Worm (Caenorhabditis elegans) whole organism, young adult: ENCODE data around the gene C53C7.3.

ENCODE experiments used
- B0035.1 ChIP-seq: sonication (generic microtip); optimal IDR thresholded peaks from 2 replicates; lab custom pipeline; 2016; ENCODE audit warnings: missing genetic modification characterization, mild to moderate bottlenecking, missing compliant biosample characterization, missing genotype, missing genetic modification reagents
- B0261.1 ChIP-seq: sonication (generic microtip); optimal IDR thresholded peaks from 2 replicates; lab custom pipeline; 2016; ENCODE audit warnings: mild to moderate bottlenecking, missing genetic modification characterization, moderate library complexity, missing compliant biosample characterization
- F39B2.1 ChIP-seq: fragments of 200-800 bp; sonication (Bioruptor generic); IDR thresholded peaks from 2 replicates; pipeline ENCODE4 v1.3.6; 2022; ENCODE audit warnings: missing genetic modification reagents, missing genetic modification characterization, missing compliant biosample characterization
- K11D2.4 ChIP-seq: fragments of 200-800 bp; sonication (Bioruptor generic); IDR thresholded peaks from 2 replicates; pipeline ENCODE4 v1.3.6; 2022; ENCODE audit warnings: missing genetic modification reagents, missing genetic modification characterization, missing compliant biosample characterization
- K12H6.12 ChIP-seq: fragments of 200-800 bp; sonication (Bioruptor generic); optimal IDR thresholded peaks from 2 replicates; lab custom pipeline; 2018; ENCODE audit warnings: mild to moderate bottlenecking, missing genetic modification characterization, missing compliant biosample characterization
- Y95B8A.8 ChIP-seq: fragments of 200-800 bp; sonication (Bioruptor generic); IDR thresholded peaks from 2 replicates; pipeline ENCODE4 v1.3.6; 2022; ENCODE audit warnings: missing genetic modification reagents, missing genetic modification characterization, missing compliant biosample characterization
- ama-1 ChIP-seq, 3 experiments: fragments of 150-350 bp in 1 of 3; sonication (generic microtip) in 2 of 3; optimal IDR thresholded peaks; 2 replicates each; lab custom pipeline; 2014 to 2018; ENCODE audit warnings: missing biosample characterization in 2 of 3, missing genetic modification characterization in 2 of 3, missing genetic modification reagents in 2 of 3
- aptf-2 ChIP-seq: fragments of 200-800 bp; sonication (Bioruptor generic); conservative IDR thresholded peaks from 2 replicates; pipeline ENCODE4 v1.3.6; 2022; ENCODE audit warnings: missing genetic modification reagents, missing genetic modification characterization, missing compliant biosample characterization
- bed-2 ChIP-seq: fragments of 200-800 bp; sonication (Bioruptor generic); IDR thresholded peaks from 2 replicates; pipeline ENCODE4 v1.3.6; 2022; ENCODE audit warnings: missing genetic modification reagents, missing genetic modification characterization, missing compliant biosample characterization
- ceh-58 ChIP-seq: fragments of 200-800 bp; sonication (Bioruptor generic); IDR thresholded peaks from 2 replicates; pipeline ENCODE4 v1.3.6; 2022; ENCODE audit warnings: missing genetic modification characterization, missing compliant biosample characterization
- ceh-91 ChIP-seq: fragments of 200-800 bp; sonication (Bioruptor generic); IDR thresholded peaks from 2 replicates; pipeline ENCODE4 v1.3.6; 2022; ENCODE audit warnings: missing genetic modification reagents, missing genetic modification characterization, missing compliant biosample characterization
- chd-7 ChIP-seq: sonication (generic microtip); optimal IDR thresholded peaks from 2 replicates; lab custom pipeline; 2016; ENCODE audit warnings: mild to moderate bottlenecking, missing genetic modification characterization, moderate library complexity, missing compliant biosample characterization
- dpl-1 ChIP-seq: fragments of 150-350 bp; optimal IDR thresholded peaks from 2 replicates; lab custom pipeline; 2014; ENCODE audit warnings: missing biosample characterization, missing genetic modification reagents, missing genetic modification characterization
- egrh-3 ChIP-seq: fragments of 200-800 bp; sonication (Bioruptor generic); IDR thresholded peaks from 2 replicates; pipeline ENCODE4 v1.3.6; 2022; ENCODE audit warnings: missing genetic modification reagents, missing genetic modification characterization, missing compliant biosample characterization
- fkh-3 ChIP-seq: sonication (generic microtip); optimal IDR thresholded peaks from 2 replicates; lab custom pipeline; 2016; ENCODE audit warnings: mild to moderate bottlenecking, missing genetic modification characterization, missing compliant biosample characterization
- lin-35 ChIP-seq, 3 experiments: fragments of 150-350 bp in 2 of 3; sonication (generic microtip) in 1 of 3; optimal IDR thresholded peaks; 2 replicates each; lab custom pipeline; 2014 to 2018; ENCODE audit warnings: missing biosample characterization in 3 of 3, missing genetic modification characterization in 3 of 3, missing genetic modification reagents in 3 of 3
- lsl-1 ChIP-seq: fragments of 200-800 bp; sonication (Bioruptor generic); optimal IDR thresholded peaks from 2 replicates; lab custom pipeline; 2018; ENCODE audit warnings: mild to moderate bottlenecking, missing genetic modification characterization, moderate library complexity, missing compliant biosample characterization
- mcd-1 ChIP-seq: fragments of 200-800 bp; sonication (Bioruptor generic); IDR thresholded peaks from 2 replicates; pipeline ENCODE4 v1.3.6; 2022; ENCODE audit warnings: missing genetic modification reagents, missing genetic modification characterization, missing compliant biosample characterization
- nfyb-1 ChIP-seq: fragments of 200-800 bp; sonication (Bioruptor generic); IDR thresholded peaks from 2 replicates; pipeline ENCODE4 v1.3.6; 2022; ENCODE audit warnings: missing genetic modification reagents, missing genetic modification characterization, missing compliant biosample characterization
- nhr-80 ChIP-seq: sonication (generic microtip); optimal IDR thresholded peaks from 2 replicates; lab custom pipeline; 2016; ENCODE audit warnings: missing genetic modification characterization, missing compliant biosample characterization
- nhr-90 ChIP-seq: sonication (generic microtip); optimal IDR thresholded peaks from 2 replicates; lab custom pipeline; 2016; ENCODE audit warnings: missing genotype, mild to moderate bottlenecking, missing genetic modification characterization, missing compliant biosample characterization
- pbrm-1 ChIP-seq: fragments of 200-800 bp; sonication (Bioruptor generic); IDR thresholded peaks from 2 replicates; pipeline ENCODE4 v1.3.6; 2022; ENCODE audit warnings: missing genetic modification reagents, missing genetic modification characterization, missing compliant biosample characterization
- pha-4 ChIP-seq: fragments of 150-350 bp; sonication (generic microtip); optimal IDR thresholded peaks from 2 replicates; lab custom pipeline; 2014; ENCODE audit warnings: missing biosample characterization, missing genetic modification reagents, missing genetic modification characterization
- repo-1 ChIP-seq: sonication (generic microtip); optimal IDR thresholded peaks from 2 replicates; lab custom pipeline; 2017; ENCODE audit warnings: mild to moderate bottlenecking, missing genetic modification characterization, missing compliant biosample characterization
- sdz-38 ChIP-seq: sonication (generic microtip); optimal IDR thresholded peaks from 2 replicates; lab custom pipeline; 2016; ENCODE audit warnings: missing genotype, missing genetic modification characterization, missing compliant biosample characterization
- sea-2 ChIP-seq: fragments of 200-800 bp; sonication (Bioruptor generic); IDR thresholded peaks from 2 replicates; pipeline ENCODE4 v1.3.6; 2022; ENCODE audit warnings: missing genetic modification characterization, missing compliant biosample characterization
- snpc-1.1 ChIP-seq: sonication (generic microtip); optimal IDR thresholded peaks from 2 replicates; lab custom pipeline; 2017; ENCODE audit warnings: missing genetic modification characterization, mild to moderate bottlenecking, missing compliant biosample characterization, antibody characterized with exemption, moderate library complexity, missing genotype, missing genetic modification reagents; ENCODE audit not compliant: insufficient read depth
- snpc-1.3 ChIP-seq: sonication (generic microtip); optimal IDR thresholded peaks from 2 replicates; lab custom pipeline; 2017; ENCODE audit warnings: missing genetic modification characterization, mild to moderate bottlenecking, missing compliant biosample characterization, antibody characterized with exemption, moderate library complexity, missing genotype, missing genetic modification reagents; ENCODE audit not compliant: insufficient read depth
- snpc-3.4 ChIP-seq: sonication (generic microtip); optimal IDR thresholded peaks from 2 replicates; lab custom pipeline; 2017; ENCODE audit warnings: missing genetic modification characterization, mild to moderate bottlenecking, missing compliant biosample characterization, antibody characterized with exemption, moderate library complexity, missing genotype, missing genetic modification reagents
- snpc-4 ChIP-seq, 5 experiments: fragments of 150-350 bp in 1 of 5; sonication (generic microtip) in 4 of 5; optimal IDR thresholded peaks; 2 replicates each; lab custom pipeline; 2014 to 2018; ENCODE audit warnings: missing genetic modification characterization in 5 of 5, missing biosample characterization in 3 of 5, antibody characterized with exemption in 2 of 5, mild to moderate bottlenecking in 2 of 5, missing compliant biosample characterization in 2 of 5, missing genotype in 2 of 5, moderate library complexity in 2 of 5, missing genetic modification reagents in 1 of 5
- somi-1 ChIP-seq: fragments of 200-800 bp; sonication (Bioruptor generic); optimal IDR thresholded peaks from 2 replicates; lab custom pipeline; 2018; ENCODE audit warnings: mild to moderate bottlenecking, missing genetic modification characterization, missing compliant biosample characterization
- sptf-2 ChIP-seq: fragments of 200-800 bp; sonication (Bioruptor generic); optimal IDR thresholded peaks from 2 replicates; lab custom pipeline; 2018; ENCODE audit warnings: mild to moderate bottlenecking, missing genetic modification characterization, missing compliant biosample characterization
- tbp1 ChIP-seq: fragments of 200-800 bp; sonication (Bioruptor generic); optimal IDR thresholded peaks from 2 replicates; lab custom pipeline; 2018; ENCODE audit warnings: mild to moderate bottlenecking, missing genetic modification characterization, missing compliant biosample characterization
- tlf-1 ChIP-seq: fragments of 200-800 bp; sonication (Bioruptor generic); optimal IDR thresholded peaks from 2 replicates; lab custom pipeline; 2018; ENCODE audit warnings: mild to moderate bottlenecking, missing genetic modification characterization, missing compliant biosample characterization
- unc-130 ChIP-seq: sonication (generic microtip); optimal IDR thresholded peaks from 2 replicates; lab custom pipeline; 2016; ENCODE audit warnings: missing genetic modification reagents, missing genetic modification characterization, missing compliant biosample characterization
- unc-62 ChIP-seq: fragments of 150-350 bp; optimal IDR thresholded peaks from 2 replicates; lab custom pipeline; 2014; ENCODE audit warnings: missing biosample characterization, missing genetic modification reagents, missing genetic modification characterization
- ztf-3 ChIP-seq: fragments of 200-800 bp; sonication (Bioruptor generic); optimal IDR thresholded peaks from 2 replicates; lab custom pipeline; 2018; ENCODE audit warnings: mild to moderate bottlenecking, missing genetic modification characterization, missing compliant biosample characterization
- ztf-6 ChIP-seq: fragments of 200-800 bp; sonication (Bioruptor generic); IDR thresholded peaks from 2 replicates; pipeline ENCODE4 v1.3.6; 2022; ENCODE audit warnings: missing genetic modification reagents, missing genetic modification characterization, missing compliant biosample characterization

C53C7.3 gene

DNA sequence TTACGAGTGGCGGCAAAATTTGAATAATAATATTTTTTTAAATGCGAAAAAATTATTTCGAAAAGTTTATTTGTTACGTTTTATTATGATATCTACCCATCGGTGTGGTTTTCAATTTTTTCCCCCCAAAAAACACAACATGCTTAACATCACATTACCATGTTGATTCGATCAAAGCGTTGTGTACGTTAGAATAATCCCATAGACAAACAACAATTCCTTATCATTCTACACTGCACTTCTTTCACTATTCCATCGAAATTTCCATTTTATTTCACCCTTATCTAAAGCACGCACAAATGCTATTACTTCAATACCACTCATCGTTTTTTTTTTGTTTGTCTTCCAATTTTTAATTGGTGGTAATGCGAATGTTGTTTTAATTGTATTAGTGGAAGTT, 11.6 kb downstream of the C53C7.3 start:
- TF ChIP-seq snpc-3.4 (tag; lab: Kevin White, UChicago) (no peak), egrh-3 (GFP tag; lab: Robert Waterston, UW) (no peak), somi-1 (no peak), ceh-91 (GFP tag; lab: Robert Waterston, UW) (no peak), nfyb-1 (no peak), nhr-80 (peak; percentile 82)

ce11 chrX:13061366-13061765, 13.0 kb downstream of the C53C7.3 start:
- no peak for TF ChIP-seq aptf-2 (GFP tag; lab: Robert Waterston, UW)
- TF ChIP-seq unc-130 (GFP tag; lab: Kevin White, UChicago), result no peak
- no peak for TF ChIP-seq sea-2 (GFP tag; lab: Robert Waterston, UW)
- no peak for TF ChIP-seq Y95B8A.8 (GFP tag; lab: Robert Waterston, UW)
- TF ChIP-seq ama-1 (optimal IDR thresholded peaks at IDR 0.05; lab: Kevin White, UChicago), result no peak
- no peak for TF ChIP-seq ama-1 (GFP tag; optimal IDR thresholded peaks at IDR 0.05; lab: Kevin White, UChicago)
- no peak for TF ChIP-seq lin-35 (GFP tag; optimal IDR thresholded peaks at IDR 0.05; lab: Kevin White, UChicago)
- TF ChIP-seq snpc-1.1 (tag; lab: Kevin White, UChicago), result no peak
- no peak for TF ChIP-seq K12H6.12 (tag; lab: Kevin White, UChicago)
- TF ChIP-seq ceh-58, result no peak
- no peak for TF ChIP-seq nhr-90 (tag; lab: Kevin White, UChicago)
- no peak for TF ChIP-seq lsl-1
- TF ChIP-seq ztf-6 (GFP tag; lab: Robert Waterston, UW), result no peak

DNA sequence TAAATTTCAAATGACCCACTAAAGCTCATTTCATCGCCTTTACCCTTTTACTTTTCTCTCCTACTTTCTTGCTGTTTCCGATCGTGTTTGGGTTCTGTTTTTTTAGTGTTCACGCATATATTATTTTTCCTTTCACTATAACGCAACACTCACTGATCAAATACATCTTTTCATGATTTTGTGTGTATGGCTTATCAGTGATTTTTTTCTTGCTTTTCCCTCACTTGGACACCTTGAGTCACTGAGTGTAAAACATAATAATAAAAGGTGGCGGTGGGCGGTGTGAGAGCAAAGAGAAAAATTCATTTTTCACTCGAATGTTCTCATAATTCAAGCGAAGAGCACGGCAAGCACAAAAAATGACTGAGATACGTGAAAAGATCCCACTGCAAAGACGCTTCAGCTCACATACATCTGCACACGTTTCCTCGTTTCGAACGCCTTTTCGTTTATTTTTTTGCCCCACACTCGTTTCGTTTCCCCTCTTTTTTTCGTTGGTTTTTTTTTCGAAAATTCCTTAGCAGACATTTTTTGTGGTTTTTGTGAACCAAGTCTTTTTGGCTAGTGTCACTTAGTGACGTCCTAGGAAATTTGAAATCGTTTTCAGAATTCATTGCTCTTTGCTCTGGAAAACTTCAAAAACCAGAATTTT, 14.7 kb downstream of the C53C7.3 start, which contains the start of gene K03A11.5:
Gene K03A11.5 (plus strand): TSS at position 602 of the 652 bp plus-strand sequence.
- TF ChIP-seq B0261.1 (tag; lab: Kevin White, UChicago) (no peak), nhr-80 (peak; percentile 53)

ce11 chrX:13071120-13071519, 22.8 kb downstream of the C53C7.3 start, which contains the start of gene cpx-2:
Gene cpx-2, minus strand, starts transcription at chrX:13071220.
- no peak for TF ChIP-seq nhr-80
- no peak for TF ChIP-seq mcd-1 (GFP tag; lab: Robert Waterston, UW)
- TF ChIP-seq ztf-3, result no peak
- TF ChIP-seq B0261.1 (tag; lab: Kevin White, UChicago), result no peak
- TF ChIP-seq K11D2.4, result no peak
- TF ChIP-seq dpl-1 (GFP tag; lab: Kevin White, UChicago), result no peak
- TF ChIP-seq, all 124 proteins: peak for 0

DNA sequence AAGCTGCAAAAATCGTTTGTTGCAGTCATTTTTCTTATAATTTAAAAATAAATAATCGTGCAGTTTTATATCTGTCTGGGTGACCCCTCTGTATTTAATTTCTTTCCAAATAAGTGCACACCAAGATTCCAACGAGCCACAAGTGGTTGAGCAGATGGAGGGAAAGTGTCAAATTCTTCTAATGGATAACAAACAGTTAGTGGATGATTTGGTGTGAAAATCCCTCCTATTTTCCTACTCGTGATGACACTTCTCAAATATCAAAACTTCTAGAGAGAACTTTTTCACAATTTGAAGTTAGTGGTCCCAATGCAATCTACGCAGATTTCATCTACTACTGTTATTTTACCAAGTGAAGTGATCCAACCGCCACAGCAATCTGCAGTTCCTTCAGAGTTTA, 26.0 kb downstream of the C53C7.3 start, which contains the start of gene ceh-28:
Gene ceh-28 (plus strand): TSS at position 301 of the 400 bp plus-strand sequence.
- TF ChIP-seq sea-2 (GFP tag; lab: Robert Waterston, UW), result no peak
- no peak for TF ChIP-seq snpc-1.1 (tag; lab: Kevin White, UChicago)
- TF ChIP-seq unc-62 (GFP tag; lab: Kevin White, UChicago), result no peak

- TF ChIP-seq snpc-4 (GFP tag; optimal IDR thresholded peaks at IDR 0.05; lab: Kevin White, UChicago), result no peak
- no peak for TF ChIP-seq snpc-4 (tag; optimal IDR thresholded peaks at IDR 0.05; lab: Kevin White, UChicago)
- no peak for TF ChIP-seq sea-2 (GFP tag; lab: Robert Waterston, UW)
- TF ChIP-seq tbp1, result no peak
- TF ChIP-seq fkh-3 (tag; lab: Kevin White, UChicago), result no peak
- TF ChIP-seq bed-2 (GFP tag; lab: Robert Waterston, UW), result no peak
- TF ChIP-seq sdz-38 (tag; lab: Kevin White, UChicago), result no peak
- TF ChIP-seq pbrm-1 (GFP tag; lab: Robert Waterston, UW), result no peak
- TF ChIP-seq snpc-1.3 (tag; lab: Kevin White, UChicago), result no peak
- TF ChIP-seq repo-1, result no peak
- no peak for TF ChIP-seq pha-4 (tag; lab: Kevin White, UChicago)
- no peak for TF ChIP-seq sptf-2 (GFP tag; lab: Kevin White, UChicago)
- TF ChIP-seq F39B2.1 (GFP tag; lab: Robert Waterston, UW), result no peak
- no peak for TF ChIP-seq tlf-1
- no peak for TF ChIP-seq chd-7 (tag; lab: Kevin White, UChicago)
- no peak for TF ChIP-seq unc-130 (GFP tag; lab: Kevin White, UChicago)
- TF ChIP-seq B0035.1, result no peak
These were observed 29.5 kb downstream of the C53C7.3 start, which contains the start of gene K03A11.4 for ce11 chrX:13077872-13078271. Gene K03A11.4, plus strand, starts transcription at chrX:13078172.
